Worm (Caenorhabditis elegans): ENCODE results near the gene K07F5.17.

The K07F5.17 gene

ce11 chrIV:9872786-9873185 is 30.6 kb downstream of the K07F5.17 start:
- TF ChIP-seq lsy-2 (tag; optimal IDR thresholded peaks at IDR 0.05) (peak in 1 of 2 experiments; percentile 11), fos-1 (tag; optimal IDR thresholded peaks at IDR 0.05) (no peak), elt-2 (tag; optimal IDR thresholded peaks at IDR 0.05) (peak; percentile 39), rnt-1 (tag; optimal IDR thresholded peaks at IDR 0.05) (peak; percentile 3), lin-14 (GFP tag; optimal IDR thresholded peaks at IDR 0.05) (peak; percentile 64), snu-23 (GFP tag; optimal IDR thresholded peaks at IDR 0.05) (peak; percentile 8), mep-1 (tag; optimal IDR thresholded peaks at IDR 0.05) (peak; percentile 14), nhr-71 (tag; optimal IDR thresholded peaks at IDR 0.05) (peak; percentile 37), lin-35 (GFP tag; optimal IDR thresholded peaks at IDR 0.05) (peak in 1 of 2 experiments; percentile 26), ceh-82 (tag; optimal IDR thresholded peaks at IDR 0.05) (peak in 1 of 3 experiments; percentile 22), unc-62 (GFP tag; optimal IDR thresholded peaks at IDR 0.05) (no peak), ztf-11 (tag; optimal IDR thresholded peaks at IDR 0.05) (no peak)

DNA sequence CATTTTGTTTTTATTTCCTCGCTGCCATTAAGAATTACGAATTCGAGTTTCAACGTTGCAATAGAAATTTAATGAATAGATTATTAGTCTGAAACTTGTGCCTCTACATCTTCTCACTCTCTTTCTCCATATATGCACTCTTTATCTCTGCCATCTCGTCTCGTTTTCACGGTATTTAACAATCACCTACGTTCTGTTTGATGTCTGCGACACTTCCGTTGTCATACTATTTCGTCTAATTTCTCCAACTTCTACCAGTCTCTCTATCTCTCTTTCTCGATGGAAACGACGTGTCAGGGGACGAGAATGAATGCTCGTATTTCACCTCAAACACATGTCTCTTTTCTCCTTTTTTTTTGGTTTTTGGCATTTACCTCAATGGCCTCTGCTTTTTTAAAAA is 31.7 kb downstream of the K07F5.17 start:
- TF ChIP-seq ztf-4 (tag; optimal IDR thresholded peaks at IDR 0.05) (peak; percentile 19), nhr-20 (tag; optimal IDR thresholded peaks at IDR 0.05) (peak; percentile 78), unc-98 (GFP tag; IDR thresholded peaks at IDR 0.05) (no peak), aly-2 (tag; optimal IDR thresholded peaks at IDR 0.05) (no peak), lin-13 (GFP tag; optimal IDR thresholded peaks at IDR 0.05) (no peak), lir-3 (tag; optimal IDR thresholded peaks at IDR 0.05; ENCODE audit: poor library complexity) (peak; percentile 24), mef-2 (tag; optimal IDR thresholded peaks at IDR 0.05) (no peak), lin-14 (GFP tag; optimal IDR thresholded peaks at IDR 0.05) (peak; percentile 86), pax-3 (tag; optimal IDR thresholded peaks at IDR 0.05) (no peak), mdl-1 (tag; optimal IDR thresholded peaks at IDR 0.05) (peak in 1 of 2 experiments; percentile 54), nhr-85 (tag) (peak; percentile 86), ceh-82 (tag; optimal IDR thresholded peaks at IDR 0.05) (peak in 2 of 3 experiments; percentile 26 to 40), nhr-11 (tag; optimal IDR thresholded peaks at IDR 0.05) (no peak), elt-2 (tag; optimal IDR thresholded peaks at IDR 0.05) (peak; percentile 46), C16A3.4 (tag; optimal IDR thresholded peaks at IDR 0.05) (no peak), fos-1 (tag; optimal IDR thresholded peaks at IDR 0.05) (no peak), nhr-77 (tag; optimal IDR thresholded peaks at IDR 0.05) (no peak), blmp-1 (tag; optimal IDR thresholded peaks at IDR 0.05) (peak; percentile 41), fkh-4 (tag; optimal IDR thresholded peaks at IDR 0.05; ENCODE audit: borderline replicate concordance) (no peak), rnt-1 (tag; optimal IDR thresholded peaks at IDR 0.05) (peak; percentile 49), pqm-1 (tag; optimal IDR thresholded peaks at IDR 0.05) (no peak), tbx-2 (tag; optimal IDR thresholded peaks at IDR 0.05) (peak; percentile 39), nhr-71 (tag; optimal IDR thresholded peaks at IDR 0.05) (peak; percentile 70), ets-5 (GFP tag; IDR thresholded peaks at IDR 0.05) (no peak), snpc-4 (tag; optimal IDR thresholded peaks at IDR 0.05) (no peak), mep-1 (tag; optimal IDR thresholded peaks at IDR 0.05) (peak; percentile 63), nhr-28 (tag; optimal IDR thresholded peaks at IDR 0.05) (no peak), dsc-1 (tag; optimal IDR thresholded peaks at IDR 0.05) (peak; percentile 7), xbp-1 (tag; optimal IDR thresholded peaks at IDR 0.05) (peak; percentile 32), C04F5.9 (tag; optimal IDR thresholded peaks at IDR 0.05) (no peak), unc-30 (tag; optimal IDR thresholded peaks at IDR 0.05) (no peak), nhr-47 (tag; optimal IDR thresholded peaks at IDR 0.05) (peak; percentile 38), zip-4 (GFP tag; optimal IDR thresholded peaks at IDR 0.05) (no peak), fkh-8 (tag; optimal IDR thresholded peaks at IDR 0.05) (peak; percentile 51), ceh-63 (GFP tag; optimal IDR thresholded peaks at IDR 0.05) (no peak), hlh-4 (tag; optimal IDR thresholded peaks at IDR 0.05) (no peak), elt-3 (tag; optimal IDR thresholded peaks at IDR 0.05) (peak in 1 of 6 experiments; percentile 6), ceh-88 (GFP tag; IDR thresholded peaks at IDR 0.05) (no peak), zag-1 (tag; optimal IDR thresholded peaks at IDR 0.05) (no peak), vab-15 (tag; optimal IDR thresholded peaks at IDR 0.05) (no peak), egl-27 (tag; optimal IDR thresholded peaks at IDR 0.05) (no peak), hlh-17 (GFP tag; optimal IDR thresholded peaks at IDR 0.05; ENCODE audit: borderline replicate concordance) (no peak), lin-39 (tag; optimal IDR thresholded peaks at IDR 0.05) (no peak), nhr-237 (tag; optimal IDR thresholded peaks at IDR 0.05) (no peak), ama-1 (optimal IDR thresholded peaks at IDR 0.05) (no peak), unc-130 (tag; optimal IDR thresholded peaks at IDR 0.05) (no peak)
